Worm (Caenorhabditis elegans) whole organism, L4 larva: Measurements from ENCODE around the gene mml-1.
A peak's percentile ranks its signal among the peaks of the same experiment; 100 is the strongest.

Experiments
- F10B5.3 ChIP-seq: sonication (generic microtip); optimal IDR thresholded peaks from 2 replicates; lab custom pipeline; 2016; ENCODE audit warnings: mild to moderate bottlenecking, missing genetic modification characterization, missing compliant biosample characterization
- T26A8.4 ChIP-seq: fragments of 200-800 bp; sonication (Bioruptor generic); IDR thresholded peaks from 2 replicates; pipeline ENCODE4 v1.3.6; 2022; ENCODE audit warnings: missing genetic modification characterization, missing compliant biosample characterization
- Y105C5A.15 ChIP-seq: fragments of 200-800 bp; sonication (Bioruptor generic); IDR thresholded peaks from 2 replicates; pipeline ENCODE4 v1.3.6; 2022; ENCODE audit warnings: missing genetic modification characterization, missing compliant biosample characterization
- Y48G9A.11 ChIP-seq: fragments of 200-800 bp; sonication (Bioruptor generic); IDR thresholded peaks from 2 replicates; pipeline ENCODE4 v1.3.6; 2022; ENCODE audit warnings: missing genetic modification reagents, missing genetic modification characterization, missing compliant biosample characterization
- ZK546.5 ChIP-seq, 2 experiments: sonication (generic microtip); optimal IDR thresholded peaks; 2 replicates each; lab custom pipeline; 2017; ENCODE audit warnings: missing biosample characterization in 2 of 2, missing genetic modification characterization in 2 of 2
- aha-1 ChIP-seq: fragments of 150-350 bp; peaks from one replicate; lab custom pipeline; 2014; ENCODE audit warnings: missing biosample characterization, missing genetic modification characterization
- ceh-28 ChIP-seq: fragments of 150-350 bp; optimal IDR thresholded peaks from 2 replicates; lab custom pipeline; 2014; ENCODE audit warnings: missing biosample characterization, missing genetic modification reagents, missing genetic modification characterization
- ceh-32 ChIP-seq: sonication (generic microtip); optimal IDR thresholded peaks from 2 replicates; lab custom pipeline; 2016; ENCODE audit warnings: mild to moderate bottlenecking, missing genetic modification characterization, missing compliant biosample characterization; ENCODE audit not compliant: poor library complexity
- ceh-44 ChIP-seq: fragments of 200-800 bp; sonication (Bioruptor generic); IDR thresholded peaks from 2 replicates; pipeline ENCODE4 v1.3.6; 2022; ENCODE audit warnings: missing genetic modification reagents, missing genetic modification characterization, missing compliant biosample characterization
- ces-1 ChIP-seq: fragments of 150-350 bp; sonication (generic microtip); optimal IDR thresholded peaks from 4 replicates; lab custom pipeline; 2014; ENCODE audit warnings: missing biosample characterization, missing genetic modification reagents, missing genetic modification characterization
- cey-2 ChIP-seq: sonication (generic microtip); optimal IDR thresholded peaks from 3 replicates; lab custom pipeline; 2017; ENCODE audit warnings: missing genetic modification characterization, mild to moderate bottlenecking, missing compliant biosample characterization, antibody characterized with exemption, borderline replicate concordance; ENCODE audit not compliant: insufficient read depth
- daf-12 ChIP-seq: fragments of 150-350 bp; optimal IDR thresholded peaks from 2 replicates; lab custom pipeline; 2014; ENCODE audit warnings: missing biosample characterization, missing genetic modification reagents, missing genetic modification characterization
- daf-19 ChIP-seq: fragments of 200-800 bp; sonication (Bioruptor generic); conservative IDR thresholded peaks from 2 replicates; pipeline ENCODE4 v1.3.6; 2022; ENCODE audit warnings: missing genetic modification characterization, missing compliant biosample characterization
- daf-8 ChIP-seq: fragments of 200-800 bp; sonication (Bioruptor generic); IDR thresholded peaks from 2 replicates; pipeline ENCODE4 v1.3.6; 2022; ENCODE audit warnings: missing genetic modification characterization, missing compliant biosample characterization
- dpl-1 ChIP-seq: fragments of 150-350 bp; optimal IDR thresholded peaks from 2 replicates; lab custom pipeline; 2014; ENCODE audit warnings: missing biosample characterization, missing genetic modification reagents, missing genetic modification characterization
- duxl-1 ChIP-seq: sonication (generic microtip); optimal IDR thresholded peaks from 2 replicates; lab custom pipeline; 2016; ENCODE audit warnings: mild to moderate bottlenecking, missing genetic modification characterization, moderate library complexity, missing compliant biosample characterization; ENCODE audit not compliant: poor library complexity
- dve-1 ChIP-seq: sonication (generic microtip); optimal IDR thresholded peaks from 2 replicates; lab custom pipeline; 2017; ENCODE audit warnings: antibody characterized with exemption, mild to moderate bottlenecking, missing genetic modification characterization, missing compliant biosample characterization; ENCODE audit not compliant: insufficient read depth
- egl-43 ChIP-seq: fragments of 200-800 bp; sonication (Bioruptor generic); IDR thresholded peaks from 2 replicates; pipeline ENCODE4 v1.3.6; 2022; ENCODE audit warnings: missing genetic modification reagents, missing genetic modification characterization, missing compliant biosample characterization
- fkh-10 ChIP-seq: fragments of 150-350 bp; optimal IDR thresholded peaks from 2 replicates; lab custom pipeline; 2014; ENCODE audit warnings: missing biosample characterization, missing genetic modification reagents, missing genetic modification characterization
- fos-1 ChIP-seq: fragments of 150-350 bp; optimal IDR thresholded peaks from 2 replicates; lab custom pipeline; 2014; ENCODE audit warnings: missing biosample characterization, missing genetic modification characterization
- hlh-11 ChIP-seq: fragments of 200-800 bp; sonication (Bioruptor generic); optimal IDR thresholded peaks from 2 replicates; lab custom pipeline; 2018; ENCODE audit warnings: mild to moderate bottlenecking, missing genetic modification characterization, missing compliant biosample characterization
- hmg-1.1 ChIP-seq: fragments of 200-800 bp; sonication (Bioruptor generic); IDR thresholded peaks from 2 replicates; pipeline ENCODE4 v1.3.6; 2022; ENCODE audit warnings: missing genetic modification reagents, missing genetic modification characterization, missing compliant biosample characterization
- jun-1 ChIP-seq: fragments of 150-350 bp; optimal IDR thresholded peaks from 2 replicates; lab custom pipeline; 2014; ENCODE audit warnings: missing biosample characterization, missing genetic modification reagents, missing genetic modification characterization
- lin-1 ChIP-seq: fragments of 200-800 bp; sonication (Bioruptor generic); IDR thresholded peaks from 2 replicates; pipeline ENCODE4 v1.3.6; 2022; ENCODE audit warnings: missing genetic modification reagents, missing genetic modification characterization, missing compliant biosample characterization
- lin-13 ChIP-seq: fragments of 150-350 bp; optimal IDR thresholded peaks from 2 replicates; lab custom pipeline; 2014; ENCODE audit warnings: missing biosample characterization, missing genetic modification reagents, missing genetic modification characterization
- lin-38 ChIP-seq: fragments of 200-800 bp; sonication (Bioruptor generic); IDR thresholded peaks from 2 replicates; pipeline ENCODE4 v1.3.6; 2022; ENCODE audit warnings: missing genetic modification reagents, missing genetic modification characterization, missing compliant biosample characterization
- lin-39 ChIP-seq: fragments of 150-350 bp; optimal IDR thresholded peaks from 2 replicates; lab custom pipeline; 2014; ENCODE audit warnings: missing biosample characterization, missing genetic modification reagents, missing genetic modification characterization
- lir-3 ChIP-seq: sonication (generic microtip); optimal IDR thresholded peaks from 2 replicates; lab custom pipeline; 2016; ENCODE audit warnings: mild to moderate bottlenecking, missing genetic modification characterization, missing compliant biosample characterization
- madf-9 ChIP-seq: fragments of 200-800 bp; sonication (Bioruptor generic); conservative IDR thresholded peaks from 2 replicates; pipeline ENCODE4 v1.3.6; 2022; ENCODE audit warnings: missing genetic modification reagents, missing genetic modification characterization, missing compliant biosample characterization
- mep-1 ChIP-seq: fragments of 150-350 bp; sonication (generic microtip); optimal IDR thresholded peaks from 3 replicates; lab custom pipeline; 2014; ENCODE audit warnings: missing biosample characterization, missing genetic modification characterization
- mes-2 ChIP-seq: sonication (generic microtip); optimal IDR thresholded peaks from 2 replicates; lab custom pipeline; 2016; ENCODE audit warnings: missing genotype, mild to moderate bottlenecking, missing genetic modification characterization, missing compliant biosample characterization; ENCODE audit not compliant: poor library complexity, severe bottlenecking
- nhr-25 ChIP-seq: sonication (generic microtip); optimal IDR thresholded peaks from 2 replicates; lab custom pipeline; 2017; ENCODE audit warnings: missing genetic modification characterization, mild to moderate bottlenecking, missing compliant biosample characterization, antibody characterized with exemption, moderate library complexity, borderline replicate concordance; ENCODE audit not compliant: insufficient read depth
- nhr-42 ChIP-seq: fragments of 200-800 bp; sonication (Bioruptor generic); IDR thresholded peaks from 2 replicates; pipeline ENCODE4 v1.3.6; 2022; ENCODE audit warnings: missing genetic modification characterization, missing compliant biosample characterization
- nhr-48 ChIP-seq: sonication (generic microtip); optimal IDR thresholded peaks from 2 replicates; lab custom pipeline; 2016; ENCODE audit warnings: mild to moderate bottlenecking, missing genetic modification characterization, missing compliant biosample characterization
- nhr-76 ChIP-seq: fragments of 150-350 bp; optimal IDR thresholded peaks from 2 replicates; lab custom pipeline; 2014; ENCODE audit warnings: missing biosample characterization, missing genetic modification characterization
- php-3 ChIP-seq: fragments of 200-800 bp; sonication (Bioruptor generic); IDR thresholded peaks from 2 replicates; pipeline ENCODE4 v1.3.6; 2022; ENCODE audit warnings: missing genetic modification reagents, missing genetic modification characterization, missing compliant biosample characterization
- pqm-1 ChIP-seq: sonication (generic microtip); optimal IDR thresholded peaks from 2 replicates; lab custom pipeline; 2017; ENCODE audit warnings: missing biosample characterization, missing genetic modification characterization
- saeg-2 ChIP-seq: fragments of 200-800 bp; sonication (Bioruptor generic); IDR thresholded peaks from 2 replicates; pipeline ENCODE4 v1.3.6; 2022; ENCODE audit warnings: missing genetic modification reagents, missing genetic modification characterization, missing compliant biosample characterization
- skn-1 ChIP-seq: fragments of 150-350 bp; optimal IDR thresholded peaks from 2 replicates; lab custom pipeline; 2014; ENCODE audit warnings: missing biosample characterization, missing genetic modification characterization
- snpc-1.2 ChIP-seq: fragments of 200-800 bp; sonication (Bioruptor generic); IDR thresholded peaks from 2 replicates; pipeline ENCODE4 v1.3.6; 2022; ENCODE audit warnings: missing genetic modification reagents, missing genetic modification characterization, missing compliant biosample characterization
- snpc-4 ChIP-seq: fragments of 150-350 bp; optimal IDR thresholded peaks from 2 replicates; lab custom pipeline; 2014; ENCODE audit warnings: missing biosample characterization, missing genetic modification characterization
- spr-1 ChIP-seq: sonication (generic microtip); optimal IDR thresholded peaks from 2 replicates; lab custom pipeline; 2016; ENCODE audit warnings: mild to moderate bottlenecking, missing genetic modification characterization, missing compliant biosample characterization
- spr-3 ChIP-seq: fragments of 200-800 bp; sonication (Bioruptor generic); optimal IDR thresholded peaks from 2 replicates; lab custom pipeline; 2018; ENCODE audit warnings: mild to moderate bottlenecking, missing genetic modification characterization, missing compliant biosample characterization
- tra-1 ChIP-seq: fragments of 200-800 bp; sonication (Bioruptor generic); IDR thresholded peaks from 2 replicates; pipeline ENCODE4 v1.3.6; 2022; ENCODE audit warnings: missing genetic modification reagents, missing genetic modification characterization, missing compliant biosample characterization
- unc-39 ChIP-seq: sonication (generic microtip); optimal IDR thresholded peaks from 2 replicates; lab custom pipeline; 2017; ENCODE audit warnings: missing biosample characterization, missing genetic modification characterization
- unc-62 ChIP-seq, 3 experiments: fragments of 150-350 bp in 1 of 3; sonication (generic microtip); optimal IDR thresholded peaks in 2 of 3; peaks in 1 of 3; 1 replicate in 1 of 3; 2 replicates in 2 of 3; lab custom pipeline; 2014 to 2017; ENCODE audit warnings: missing biosample characterization in 3 of 3, missing genetic modification characterization in 3 of 3, missing genetic modification reagents in 3 of 3, missing genotype in 1 of 3
- zag-1 ChIP-seq: fragments of 150-350 bp; optimal IDR thresholded peaks from 2 replicates; lab custom pipeline; 2014; ENCODE audit warnings: missing biosample characterization, missing genetic modification characterization
- zfp-2 ChIP-seq: sonication (generic microtip); optimal IDR thresholded peaks from 2 replicates; lab custom pipeline; 2016; ENCODE audit warnings: mild to moderate bottlenecking, missing genetic modification characterization, missing compliant biosample characterization
- zip-11 ChIP-seq: fragments of 200-800 bp; sonication (Bioruptor generic); IDR thresholded peaks from 2 replicates; pipeline ENCODE4 v1.3.6; 2022; ENCODE audit warnings: missing genetic modification characterization, missing compliant biosample characterization
- zip-2 ChIP-seq: fragments of 150-350 bp; optimal IDR thresholded peaks from 2 replicates; lab custom pipeline; 2014; ENCODE audit warnings: missing biosample characterization, missing genetic modification characterization
- ztf-11 ChIP-seq: fragments of 150-350 bp; optimal IDR thresholded peaks from 2 replicates; lab custom pipeline; 2014; ENCODE audit warnings: missing biosample characterization, missing genetic modification characterization

mml-1 gene

ce11 chrIII:7335220-7335619 is 39.3 kb downstream of the mml-1 start, which contains the start of gene F56C9.10 (continued):
- TF ChIP-seq nhr-48 (tag; lab: Kevin White, UChicago) (peak; percentile 77), madf-9 (GFP tag; lab: Robert Waterston, UW) (no peak), dve-1 (peak; percentile 90), F10B5.3 (tag; lab: Kevin White, UChicago) (no peak), egl-43 (GFP tag; lab: Robert Waterston, UW) (0 out of 2 replicates have a peak, but pooled peaks have one; percentile 5), lin-38 (peak; percentile 58), hlh-11 (tag; lab: Kevin White, UChicago) (peak; percentile 95), pqm-1 (tag; lab: Kevin White, UChicago) (peak; percentile 26), skn-1 (tag; lab: Kevin White, UChicago) (no peak), php-3 (GFP tag; lab: Robert Waterston, UW) (no peak), ces-1 (no peak), unc-62 (GFP tag; optimal IDR thresholded peaks at IDR 0.05 in 1 of 2; lab: Kevin White, UChicago) (peak in 1 of 2 experiments; percentile 100), unc-62 (tag; optimal IDR thresholded peaks at IDR 0.05; lab: Kevin White, UChicago) (no peak), lir-3 (no peak), nhr-76 (tag; lab: Kevin White, UChicago) (peak; percentile 9), saeg-2 (GFP tag; lab: Robert Waterston, UW) (0 out of 2 replicates have a peak, but pooled peaks have one; percentile 38), fos-1 (tag; lab: Kevin White, UChicago) (no peak), tra-1 (peak; percentile 76), snpc-4 (tag; lab: Kevin White, UChicago) (no peak), ceh-32 (tag; lab: Kevin White, UChicago) (no peak), mes-2 (tag; lab: Kevin White, UChicago) (peak; percentile 77), duxl-1 (tag; lab: Kevin White, UChicago) (no peak), ceh-44 (no peak), zfp-2 (tag; lab: Kevin White, UChicago) (no peak), jun-1 (tag; lab: Kevin White, UChicago) (no peak), ZK546.5 (tag; optimal IDR thresholded peaks at IDR 0.05; lab: Kevin White, UChicago) (no peak), fkh-10 (GFP tag; lab: Kevin White, UChicago) (no peak), daf-12 (tag; lab: Kevin White, UChicago) (no peak), ceh-28 (tag; lab: Kevin White, UChicago) (no peak), zip-2 (no peak), spr-1 (peak; percentile 47), daf-19 (GFP tag; lab: Robert Waterston, UW) (no peak), zip-11 (GFP tag; lab: Robert Waterston, UW) (no peak), Y105C5A.15 (GFP tag; lab: Robert Waterston, UW) (0 out of 2 replicates have a peak, but pooled peaks have one; percentile 30), hmg-1.1 (GFP tag; lab: Robert Waterston, UW) (peak; percentile 84), zag-1 (tag; lab: Kevin White, UChicago) (no peak), spr-3 (GFP tag; lab: Kevin White, UChicago) (no peak), dpl-1 (GFP tag; lab: Kevin White, UChicago) (peak; percentile 66), lin-13 (GFP tag; lab: Kevin White, UChicago) (peak; percentile 35), Y48G9A.11 (GFP tag; lab: Robert Waterston, UW) (no peak), cey-2 (tag; lab: Kevin White, UChicago) (peak; percentile 89), ztf-11 (tag; lab: Kevin White, UChicago) (no peak), nhr-42 (no peak), nhr-25 (tag; lab: Kevin White, UChicago) (no peak), mep-1 (tag; lab: Kevin White, UChicago) (peak; percentile 95), T26A8.4 (GFP tag; lab: Robert Waterston, UW) (peak; percentile 73), lin-39 (tag; lab: Kevin White, UChicago) (no peak), lin-1 (GFP tag; lab: Robert Waterston, UW) (0 out of 2 replicates have a peak, but pooled peaks have one; percentile 36), aha-1 (tag; lab: Kevin White, UChicago) (peak; percentile 99), unc-39 (no peak), daf-8 (GFP tag; lab: Robert Waterston, UW) (no peak), snpc-1.2 (no peak)
